Fruit fly (Drosophila melanogaster): ENCODE measurements around the gene CG4783.

Gene CG4783

dm6 chr3R:19932169-19932568, 16.1 kb upstream of the CG4783 start:
- no peak for TF ChIP-seq Hr96 (GFP tag; optimal IDR thresholded peaks at IDR 0.05)
- TF ChIP-seq ovo (GFP tag; optimal IDR thresholded peaks at IDR 0.05) = no peak
- no peak for TF ChIP-seq Crg-1 (GFP tag; optimal IDR thresholded peaks at IDR 0.05)
- no peak for TF ChIP-seq cnc (optimal IDR thresholded peaks at IDR 0.05)
- no peak for TF ChIP-seq pad (GFP tag; optimal IDR thresholded peaks at IDR 0.05)
- no peak for TF ChIP-seq CG1620 (GFP tag; optimal IDR thresholded peaks at IDR 0.05)
- TF ChIP-seq Mnt (GFP tag; optimal IDR thresholded peaks at IDR 0.05) = no peak
- TF ChIP-seq bab1 (GFP tag; optimal IDR thresholded peaks at IDR 0.05) = no peak
- no peak for TF ChIP-seq CG5204 (GFP tag; optimal IDR thresholded peaks at IDR 0.05)
- TF ChIP-seq cic (GFP tag; optimal IDR thresholded peaks at IDR 0.05) = no peak

- no peak for TF ChIP-seq pad (GFP tag; optimal IDR thresholded peaks at IDR 0.05)
- TF ChIP-seq kay (GFP tag; ENCODE audit: borderline replicate concordance) = peak; percentile 3
These were observed 13.1 kb upstream of the CG4783 start, which contains the start of gene mira for dm6 chr3R:19934840-19935776. Gene mira (minus strand): TSS chr3R:19935120.

- no peak for TF ChIP-seq cic (GFP tag; optimal IDR thresholded peaks at IDR 0.05)
- no peak for TF ChIP-seq CG11617 (GFP tag; optimal IDR thresholded peaks at IDR 0.05)
- TF ChIP-seq ovo (GFP tag; optimal IDR thresholded peaks at IDR 0.05) = no peak
- TF ChIP-seq CG33017 (tag; optimal IDR thresholded peaks at IDR 0.05) = no peak
- no peak for TF ChIP-seq tj (GFP tag; optimal IDR thresholded peaks at IDR 0.05)
- TF ChIP-seq toe (GFP tag; optimal IDR thresholded peaks at IDR 0.05) = no peak
- no peak for TF ChIP-seq cnc (optimal IDR thresholded peaks at IDR 0.05)
These were observed 12.5 kb upstream of the CG4783 start for dm6 chr3R:19935777-19936125.

DNA sequence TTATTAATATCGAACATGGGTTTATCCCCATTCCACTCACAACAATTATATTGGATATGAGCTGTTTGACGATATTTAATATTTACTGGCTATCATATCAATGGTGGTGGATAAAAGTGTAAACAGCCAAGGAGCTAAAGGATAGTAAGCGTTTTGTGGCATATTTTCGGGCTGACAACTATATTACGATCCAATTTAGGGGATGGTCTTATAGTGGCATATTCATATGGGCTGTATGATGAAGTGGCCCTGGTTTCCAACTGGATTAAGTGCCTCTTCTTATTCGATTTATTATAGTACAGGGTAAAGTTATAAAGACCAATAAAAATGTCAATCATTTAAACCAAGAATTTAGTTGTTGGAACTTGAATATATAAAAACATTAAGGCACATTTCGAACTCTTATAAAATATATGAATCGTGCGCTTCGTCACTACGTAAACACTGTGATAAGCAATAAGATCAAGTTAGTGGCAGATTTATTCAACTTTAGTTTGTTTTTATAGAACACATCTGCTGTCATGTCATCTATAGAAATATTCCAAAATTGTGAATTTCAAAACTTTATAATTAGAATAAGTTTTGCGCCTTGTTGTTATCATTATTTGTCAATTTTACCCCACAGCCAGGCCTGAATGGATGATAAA, 9.2 kb upstream of the CG4783 start:
- TF ChIP-seq CG7045 (GFP tag; optimal IDR thresholded peaks at IDR 0.05) = no peak
- TF ChIP-seq CG7101 (tag; optimal IDR thresholded peaks at IDR 0.05) = no peak
- TF ChIP-seq CG14711 (tag; optimal IDR thresholded peaks at IDR 0.05) = no peak
- no peak for TF ChIP-seq tj (GFP tag; optimal IDR thresholded peaks at IDR 0.05)
- no peak for TF ChIP-seq kay (GFP tag; ENCODE audit: borderline replicate concordance)
- TF ChIP-seq CG1620 (GFP tag; optimal IDR thresholded peaks at IDR 0.05) = no peak
- TF ChIP-seq CG33017 (tag; optimal IDR thresholded peaks at IDR 0.05) = no peak
- TF ChIP-seq ovo (GFP tag; optimal IDR thresholded peaks at IDR 0.05) = no peak
- TF ChIP-seq pad (GFP tag; optimal IDR thresholded peaks at IDR 0.05) = no peak
- TF ChIP-seq CG11617 (GFP tag; optimal IDR thresholded peaks at IDR 0.05) = no peak
- no peak for TF ChIP-seq CG12768 (GFP tag; optimal IDR thresholded peaks at IDR 0.05)
- no peak for TF ChIP-seq bab1 (GFP tag; optimal IDR thresholded peaks at IDR 0.05)
- no peak for TF ChIP-seq CG5204 (GFP tag; optimal IDR thresholded peaks at IDR 0.05)

DNA sequence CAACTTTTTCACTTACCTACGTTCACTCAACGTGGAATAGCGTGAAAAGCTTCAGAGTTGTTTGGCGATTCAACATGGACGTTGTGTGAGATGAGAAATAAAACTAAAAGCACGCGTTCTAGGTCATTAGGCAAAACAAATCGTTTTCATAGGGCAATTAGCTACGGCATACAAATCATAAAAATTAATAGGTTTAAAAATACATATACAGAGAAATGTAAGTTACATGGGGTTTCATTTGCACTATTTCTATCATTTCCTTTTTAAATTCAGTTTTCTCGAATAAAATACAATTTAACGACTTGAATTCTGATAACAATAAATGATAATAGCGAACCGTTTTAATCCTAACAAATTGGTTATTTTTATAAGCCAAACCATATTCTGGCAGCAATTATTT, 5.9 kb upstream of the CG4783 start, which contains the start of gene CG46042:
TSS of gene CG46042 (minus strand) at position 101 of the 400 bp plus-strand sequence.
- TF ChIP-seq CG1620 (GFP tag; optimal IDR thresholded peaks at IDR 0.05) (no peak), tj (GFP tag; optimal IDR thresholded peaks at IDR 0.05) (no peak), CG12768 (GFP tag; optimal IDR thresholded peaks at IDR 0.05) (no peak), Clk (GFP tag; optimal IDR thresholded peaks at IDR 0.05) (no peak), toe (GFP tag; optimal IDR thresholded peaks at IDR 0.05) (no peak), CG33017 (tag; optimal IDR thresholded peaks at IDR 0.05) (no peak), CG7101 (tag; optimal IDR thresholded peaks at IDR 0.05) (no peak), CG7045 (GFP tag; optimal IDR thresholded peaks at IDR 0.05) (no peak), pad (GFP tag; optimal IDR thresholded peaks at IDR 0.05) (no peak), Crg-1 (GFP tag; optimal IDR thresholded peaks at IDR 0.05) (no peak)

dm6 chr3R:19968695-19969094, 20.5 kb downstream of the CG4783 start:
- TF ChIP-seq CG14711 (tag; optimal IDR thresholded peaks at IDR 0.05) (no peak), bab1 (GFP tag; optimal IDR thresholded peaks at IDR 0.05) (no peak), kay (GFP tag; ENCODE audit: borderline replicate concordance) (no peak), cnc (optimal IDR thresholded peaks at IDR 0.05) (no peak)

DNA sequence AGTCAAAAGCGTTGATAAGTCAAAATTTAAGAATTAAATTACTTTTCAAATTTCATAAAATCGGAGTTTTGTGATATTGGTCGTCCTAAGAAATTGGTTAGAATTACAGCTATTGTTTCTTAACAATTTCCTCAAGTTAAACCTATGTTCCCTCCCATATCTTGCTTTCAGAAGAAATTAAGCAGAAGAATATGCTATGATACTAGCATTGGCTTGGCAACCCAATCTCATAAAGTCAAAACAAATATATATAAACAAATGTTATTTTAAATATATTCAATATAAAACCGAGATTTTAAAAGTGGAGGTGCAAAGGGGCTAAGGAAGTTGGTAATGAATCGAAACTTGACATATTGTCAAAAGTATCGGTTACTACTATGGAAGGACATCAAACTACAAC, 24.4 kb downstream of the CG4783 start, which contains the start of gene CG31213:
TSS of gene CG31213 (plus strand) at position 301 of the 400 bp plus-strand sequence.
- TF ChIP-seq kay (GFP tag; ENCODE audit: borderline replicate concordance) = no peak
- no peak for TF ChIP-seq CG33017 (tag; optimal IDR thresholded peaks at IDR 0.05)
- TF ChIP-seq CG11617 (GFP tag; optimal IDR thresholded peaks at IDR 0.05) = no peak
- no peak for TF ChIP-seq Hr96 (GFP tag; optimal IDR thresholded peaks at IDR 0.05)
- TF ChIP-seq bab1 (GFP tag; optimal IDR thresholded peaks at IDR 0.05) = no peak
- TF ChIP-seq ovo (GFP tag; optimal IDR thresholded peaks at IDR 0.05) = no peak
- TF ChIP-seq Crg-1 (GFP tag; optimal IDR thresholded peaks at IDR 0.05) = no peak
- TF ChIP-seq CG7101 (tag; optimal IDR thresholded peaks at IDR 0.05) = no peak
- no peak for TF ChIP-seq CG14711 (tag; optimal IDR thresholded peaks at IDR 0.05)
- no peak for TF ChIP-seq pad (GFP tag; optimal IDR thresholded peaks at IDR 0.05)
- no peak for TF ChIP-seq Mnt (GFP tag; optimal IDR thresholded peaks at IDR 0.05)
- TF ChIP-seq CG1620 (GFP tag; optimal IDR thresholded peaks at IDR 0.05) = no peak
- no peak for TF ChIP-seq CG7045 (GFP tag; optimal IDR thresholded peaks at IDR 0.05)
- TF ChIP-seq cic (GFP tag; optimal IDR thresholded peaks at IDR 0.05) = no peak
- no peak for TF ChIP-seq toe (GFP tag; optimal IDR thresholded peaks at IDR 0.05)
- no peak for TF ChIP-seq Clk (GFP tag; optimal IDR thresholded peaks at IDR 0.05)
- no peak for TF ChIP-seq cnc (optimal IDR thresholded peaks at IDR 0.05)
- no peak for TF ChIP-seq CG5204 (GFP tag; optimal IDR thresholded peaks at IDR 0.05)
- TF ChIP-seq tj (GFP tag; optimal IDR thresholded peaks at IDR 0.05) = no peak
- TF ChIP-seq CG12768 (GFP tag; optimal IDR thresholded peaks at IDR 0.05) = no peak

All from whole organism, adult.